Fruit fly (Drosophila melanogaster) whole organism, embryonic: Measurements from ENCODE around the gene CG31365.

Experiments
- Blimp-1 ChIP-seq: fragments of 200-800 bp; sonication (Bioruptor generic); optimal IDR thresholded peaks from 3 replicates; lab custom pipeline; 2018; ENCODE audit warnings: missing biosample characterization, missing genetic modification characterization, mild to moderate bottlenecking, moderate library complexity, missing genetic modification reagents
- CG10366 ChIP-seq: fragments of 200-800 bp; sonication (Bioruptor generic); IDR thresholded peaks from 2 replicates; pipeline ENCODE4 v1.3.6; 2022; ENCODE audit warnings: missing biosample characterization, missing genetic modification characterization
- CG10979 ChIP-seq: fragments of 200-800 bp; sonication (Bioruptor generic); optimal IDR thresholded peaks from 2 replicates; lab custom pipeline; 2018; ENCODE audit warnings: missing biosample characterization, mild to moderate bottlenecking, missing genetic modification characterization, moderate library complexity
- CG15011 ChIP-seq: fragments of 200-800 bp; sonication (Bioruptor generic); optimal IDR thresholded peaks from 3 replicates; lab custom pipeline; 2018; ENCODE audit warnings: missing biosample characterization, mild to moderate bottlenecking, missing genetic modification characterization
- CG16779 ChIP-seq: fragments of 200-800 bp; sonication (Bioruptor generic); IDR thresholded peaks from 2 replicates; pipeline ENCODE4 v1.3.6; 2022; ENCODE audit warnings: missing biosample characterization, missing genetic modification characterization
- CG17612 ChIP-seq: fragments of 200-800 bp; sonication (Bioruptor generic); IDR thresholded peaks from 2 replicates; pipeline ENCODE4 v1.3.6; 2022; ENCODE audit warnings: missing biosample characterization, missing genetic modification characterization
- CG2202 ChIP-seq: fragments of 200-800 bp; sonication (Bioruptor generic); optimal IDR thresholded peaks from 2 replicates; lab custom pipeline; 2018; ENCODE audit warnings: missing biosample characterization, mild to moderate bottlenecking, missing genetic modification characterization
- CG31441 ChIP-seq: fragments of 200-800 bp; sonication (Bioruptor generic); IDR thresholded peaks from 2 replicates; pipeline ENCODE4 v1.3.6; 2022; ENCODE audit warnings: missing biosample characterization, missing genetic modification characterization
- CG32532 ChIP-seq: fragments of 200-800 bp; sonication (Bioruptor generic); IDR thresholded peaks from 2 replicates; pipeline ENCODE4 v1.3.6; 2022; ENCODE audit warnings: missing biosample characterization, missing genetic modification characterization
- CG32772 ChIP-seq: fragments of 200-800 bp; sonication (Bioruptor generic); IDR thresholded peaks from 2 replicates; pipeline ENCODE4 v1.3.6; 2022; ENCODE audit warnings: missing biosample characterization, missing genetic modification characterization
- CG3281 ChIP-seq: fragments of 200-800 bp; sonication (Bioruptor generic); optimal IDR thresholded peaks from 3 replicates; lab custom pipeline; 2017; ENCODE audit warnings: missing biosample characterization, mild to moderate bottlenecking, missing genetic modification characterization
- CG42726 ChIP-seq: fragments of 200-800 bp; sonication (Bioruptor generic); IDR thresholded peaks from 2 replicates; pipeline ENCODE4 v1.3.6; 2022; ENCODE audit warnings: missing biosample characterization, missing genetic modification characterization; ENCODE audit not compliant: partially characterized antibody
- CG6683 ChIP-seq: fragments of 200-800 bp; sonication (Bioruptor generic); optimal IDR thresholded peaks from 2 replicates; lab custom pipeline; 2017; ENCODE audit warnings: missing biosample characterization, mild to moderate bottlenecking, missing genetic modification characterization, missing genetic modification reagents
- CG7745 ChIP-seq: fragments of 200-800 bp; sonication (Bioruptor generic); optimal IDR thresholded peaks from 2 replicates; lab custom pipeline; 2018; ENCODE audit warnings: missing biosample characterization, mild to moderate bottlenecking, missing genetic modification characterization, moderate library complexity
- CG7987 ChIP-seq: fragments of 200-800 bp; sonication (Bioruptor generic); optimal IDR thresholded peaks from 2 replicates; lab custom pipeline; 2018; ENCODE audit warnings: missing biosample characterization, mild to moderate bottlenecking, missing genetic modification characterization, moderate library complexity
- CG9437 ChIP-seq: fragments of 200-800 bp; sonication (Bioruptor generic); optimal IDR thresholded peaks from 2 replicates; lab custom pipeline; 2018; ENCODE audit warnings: missing biosample characterization, mild to moderate bottlenecking, missing genetic modification characterization
- CG9609 ChIP-seq: fragments of 200-800 bp; sonication (Bioruptor generic); optimal IDR thresholded peaks from 3 replicates; lab custom pipeline; 2016; ENCODE audit warnings: missing biosample characterization, missing genetic modification characterization
- Dek ChIP-seq: fragments of 200-800 bp; sonication (Bioruptor generic); optimal IDR thresholded peaks from 3 replicates; lab custom pipeline; 2019; ENCODE audit warnings: missing biosample characterization, mild to moderate bottlenecking, missing genetic modification characterization, moderate library complexity
- Doc3 ChIP-seq: fragments of 200-800 bp; sonication (Bioruptor generic); IDR thresholded peaks from 3 replicates; pipeline ENCODE4 v1.3.6; 2022; ENCODE audit warnings: missing biosample characterization, missing genetic modification characterization; ENCODE audit not compliant: partially characterized antibody
- Drgx ChIP-seq: fragments of 200-800 bp; sonication (Bioruptor generic); IDR thresholded peaks from 2 replicates; pipeline ENCODE4 v1.3.6; 2022; ENCODE audit warnings: missing biosample characterization, missing genetic modification characterization
- Eip74EF ChIP-seq, 2 experiments: fragments of 200-800 bp in 1 of 2; fragments of >200 bp in 1 of 2; sonication (Bioruptor generic) in 1 of 2; optimal IDR thresholded peaks; 2 replicates each; lab custom pipeline; 2017 to 2019; ENCODE audit warnings: missing biosample characterization in 2 of 2, missing genetic modification characterization in 2 of 2, mild to moderate bottlenecking in 1 of 2, moderate library complexity in 1 of 2
- Fer1 ChIP-seq: fragments of 200-800 bp; sonication (Bioruptor generic); optimal IDR thresholded peaks from 2 replicates; lab custom pipeline; 2017; ENCODE audit warnings: missing biosample characterization, mild to moderate bottlenecking, missing genetic modification characterization
- Gug ChIP-seq: fragments of 200-800 bp; sonication (Bioruptor generic); IDR thresholded peaks from 4 replicates; pipeline ENCODE4 v1.3.6; 2022; ENCODE audit warnings: missing biosample characterization, missing genetic modification characterization
- H2.0 ChIP-seq: fragments of 200-800 bp; sonication (Bioruptor generic); IDR thresholded peaks from 2 replicates; pipeline ENCODE4 v1.3.6; 2022; ENCODE audit warnings: missing biosample characterization, missing genetic modification characterization
- Lhr ChIP-seq: fragments of 200-800 bp; sonication (Bioruptor generic); optimal IDR thresholded peaks from 3 replicates; lab custom pipeline; 2017; ENCODE audit warnings: mild to moderate bottlenecking, missing biosample characterization, missing genetic modification reagents, missing genetic modification characterization
- Lim3 ChIP-seq: fragments of 200-800 bp; sonication (Bioruptor generic); IDR thresholded peaks from 2 replicates; pipeline ENCODE4 v1.3.6; 2022; ENCODE audit warnings: missing biosample characterization, missing genetic modification characterization
- Poxn ChIP-seq: fragments of 200-800 bp; sonication (Bioruptor generic); IDR thresholded peaks from 2 replicates; pipeline ENCODE4 v1.3.6; 2022; ENCODE audit warnings: missing biosample characterization, missing genetic modification characterization
- Sox102F ChIP-seq: fragments of 200-800 bp; sonication (Bioruptor generic); optimal IDR thresholded peaks from 2 replicates; lab custom pipeline; 2018; ENCODE audit warnings: missing biosample characterization, mild to moderate bottlenecking, missing genetic modification characterization, moderate library complexity
- Vsx1 ChIP-seq: fragments of 200-800 bp; sonication (Bioruptor generic); optimal IDR thresholded peaks from 2 replicates; lab custom pipeline; 2017; ENCODE audit warnings: missing biosample characterization, mild to moderate bottlenecking, missing genetic modification characterization, missing genetic modification reagents
- ab ChIP-seq: fragments of 200-800 bp; sonication (Bioruptor generic); optimal IDR thresholded peaks from 2 replicates; lab custom pipeline; 2016; ENCODE audit warnings: missing biosample characterization, missing genetic modification characterization
- ap ChIP-seq: fragments of 200-800 bp; sonication (Bioruptor generic); IDR thresholded peaks from 2 replicates; pipeline ENCODE4 v1.3.6; 2022; ENCODE audit warnings: missing biosample characterization, missing genetic modification characterization
- az2 ChIP-seq: fragments of 200-800 bp; sonication (Bioruptor generic); optimal IDR thresholded peaks from 3 replicates; lab custom pipeline; 2016; ENCODE audit warnings: missing biosample characterization, missing genetic modification characterization
- caup ChIP-seq: fragments of 200-800 bp; sonication (Bioruptor generic); optimal IDR thresholded peaks from 3 replicates; lab custom pipeline; 2017; ENCODE audit warnings: missing biosample characterization, mild to moderate bottlenecking, missing genetic modification characterization, moderate library complexity; ENCODE audit not compliant: severe bottlenecking
- croc ChIP-seq: fragments of 200-800 bp; sonication (Bioruptor generic); conservative IDR thresholded peaks from 3 replicates; pipeline ENCODE4 v1.3.6; 2022; ENCODE audit warnings: missing biosample characterization, missing genetic modification characterization
- dmrt99B ChIP-seq: fragments of 200-800 bp; sonication (Bioruptor generic); optimal IDR thresholded peaks from 2 replicates; lab custom pipeline; 2018; ENCODE audit warnings: missing biosample characterization, mild to moderate bottlenecking, missing genetic modification characterization, moderate library complexity
- kay ChIP-seq: fragments of 200-800 bp; sonication (Bioruptor generic); optimal IDR thresholded peaks from 2 replicates; lab custom pipeline; 2016; ENCODE audit warnings: missing biosample characterization, missing genetic modification characterization
- lmd ChIP-seq: fragments of 200-800 bp; sonication (Bioruptor generic); IDR thresholded peaks from 2 replicates; pipeline ENCODE4 v1.3.6; 2022; ENCODE audit warnings: missing biosample characterization, missing genetic modification characterization
- maf-S ChIP-seq: fragments of 200-800 bp; sonication (Bioruptor generic); optimal IDR thresholded peaks from 2 replicates; lab custom pipeline; 2016; ENCODE audit warnings: missing biosample characterization, missing genetic modification characterization
- mld ChIP-seq: fragments of 200-800 bp; sonication (Bioruptor generic); IDR thresholded peaks from 3 replicates; pipeline ENCODE4 v1.3.6; 2022; ENCODE audit warnings: missing biosample characterization, missing genetic modification characterization; ENCODE audit not compliant: partially characterized antibody
- onecut ChIP-seq: fragments of 200-800 bp; sonication (Bioruptor generic); IDR thresholded peaks from 2 replicates; pipeline ENCODE4 v1.3.6; 2022; ENCODE audit warnings: missing biosample characterization, missing genetic modification characterization
- org-1 ChIP-seq: fragments of 200-800 bp; sonication (Bioruptor generic); optimal IDR thresholded peaks from 2 replicates; lab custom pipeline; 2017; ENCODE audit warnings: missing biosample characterization, missing genetic modification characterization
- ranshi ChIP-seq: fragments of 200-800 bp; sonication (Bioruptor generic); IDR thresholded peaks from 2 replicates; pipeline ENCODE4 v1.3.6; 2022; ENCODE audit warnings: missing biosample characterization, missing genetic modification characterization
- sisA ChIP-seq: fragments of 200-800 bp; sonication (Bioruptor generic); IDR thresholded peaks from 2 replicates; pipeline ENCODE4 v1.3.6; 2022; ENCODE audit warnings: missing biosample characterization, missing genetic modification characterization
- trh ChIP-seq: fragments of 200-800 bp; sonication (Bioruptor generic); optimal IDR thresholded peaks from 2 replicates; lab custom pipeline; 2016; ENCODE audit warnings: missing biosample characterization, missing genetic modification characterization
- unpg ChIP-seq: fragments of 200-800 bp; sonication (Bioruptor generic); optimal IDR thresholded peaks from 3 replicates; lab custom pipeline; 2018; ENCODE audit warnings: missing biosample characterization, mild to moderate bottlenecking, missing genetic modification characterization, moderate library complexity
- wek ChIP-seq: fragments of 200-800 bp; sonication (Bioruptor generic); optimal IDR thresholded peaks from 3 replicates; lab custom pipeline; 2018; ENCODE audit warnings: missing biosample characterization, mild to moderate bottlenecking, missing genetic modification characterization, moderate library complexity
- z ChIP-seq: fragments of 200-800 bp; sonication (Bioruptor generic); IDR thresholded peaks from 3 replicates; pipeline ENCODE4 v1.3.6; 2022; ENCODE audit warnings: missing biosample characterization, missing genetic modification characterization
- zen2 ChIP-seq: fragments of 200-800 bp; sonication (Bioruptor generic); IDR thresholded peaks from 3 replicates; pipeline ENCODE4 v1.3.6; 2022; ENCODE audit warnings: missing biosample characterization, missing genetic modification characterization; ENCODE audit not compliant: partially characterized antibody

The CG31365 gene

dm6 chr3R:23112680-23113362 is 13.4 kb downstream of the CG31365 start, which contains the start of gene Cow (continued):
- peak; percentile 35 for TF ChIP-seq az2 (GFP tag; lab: Kevin White, UChicago)
- TF ChIP-seq sisA (GFP tag; lab: Robert Waterston, UW), result peak; percentile 37; the same call in 1 of the 2 replicates
- TF ChIP-seq CG10366, result peak; percentile 76
- TF ChIP-seq Eip74EF (GFP tag; optimal IDR thresholded peaks at IDR 0.05; lab: Kevin White, UChicago), result no peak
- TF ChIP-seq CG31441 (GFP tag; lab: Robert Waterston, UW), result peak; percentile 39; the same call in 1 of the 2 replicates
- TF ChIP-seq Vsx1 (GFP tag; lab: Kevin White, UChicago), result no peak
- TF ChIP-seq Dek (tag; lab: Kevin White, UChicago), result peak; percentile 59
- peak; percentile 32; the same call in 1 of the 2 replicates for TF ChIP-seq Drgx (GFP tag; lab: Robert Waterston, UW)
- no peak for TF ChIP-seq croc (GFP tag; lab: Robert Waterston, UW)
- TF ChIP-seq CG15011 (GFP tag; lab: Kevin White, UChicago), result peak; percentile 3
- peak; percentile 28 for TF ChIP-seq CG9609 (GFP tag; lab: Kevin White, UChicago)
- no peak for TF ChIP-seq CG2202 (tag; lab: Kevin White, UChicago)
- peak; percentile 30 for TF ChIP-seq CG10979 (tag; lab: Kevin White, UChicago)
- peak; percentile 36 for TF ChIP-seq kay (GFP tag; lab: Kevin White, UChicago)
- TF ChIP-seq onecut (GFP tag; lab: Robert Waterston, UW), result peak; percentile 95
- peak; percentile 54; the same call in 1 of the 2 replicates for TF ChIP-seq CG32772 (GFP tag; lab: Robert Waterston, UW)
- peak; percentile 7 for TF ChIP-seq CG9437 (GFP tag; lab: Kevin White, UChicago)
- TF ChIP-seq mld (GFP tag; lab: Robert Waterston, UW), result no peak
- TF ChIP-seq caup (GFP tag; lab: Kevin White, UChicago), result peak; percentile 78
- TF ChIP-seq dmrt99B (tag; lab: Kevin White, UChicago), result peak; percentile 69
- TF ChIP-seq org-1 (GFP tag; lab: Kevin White, UChicago), result peak; percentile 56
- TF ChIP-seq CG16779 (GFP tag; lab: Robert Waterston, UW), result no peak
- TF ChIP-seq CG7987 (GFP tag; lab: Kevin White, UChicago), result no peak
- TF ChIP-seq CG3281 (GFP tag; lab: Kevin White, UChicago), result peak; percentile 74
- no peak for TF ChIP-seq zen2 (GFP tag; lab: Robert Waterston, UW)
- peak; percentile 30; the same call in 1 of the 4 replicates for TF ChIP-seq Gug (GFP tag; lab: Robert Waterston, UW)
- peak; percentile 35; the same call in 1 of the 2 replicates for TF ChIP-seq H2.0 (GFP tag; lab: Robert Waterston, UW)
- peak; percentile 51; the same call in 1 of the 2 replicates for TF ChIP-seq ranshi (GFP tag; lab: Robert Waterston, UW)
- no peak for TF ChIP-seq Poxn (GFP tag; lab: Robert Waterston, UW)
- TF ChIP-seq Sox102F (GFP tag; lab: Kevin White, UChicago), result peak; percentile 67
- TF ChIP-seq maf-S (GFP tag; lab: Kevin White, UChicago), result no peak
- TF ChIP-seq CG17612, result 0 out of 2 replicates have a peak, but pooled peaks have one; percentile 16
- TF ChIP-seq CG32532 (GFP tag; lab: Robert Waterston, UW), result peak; percentile 78
- TF ChIP-seq z, result no peak
- no peak for TF ChIP-seq Blimp-1 (GFP tag; lab: Kevin White, UChicago)
- no peak for TF ChIP-seq wek (GFP tag; lab: Kevin White, UChicago)
- no peak for TF ChIP-seq Lim3 (GFP tag; lab: Robert Waterston, UW)
- peak; percentile 86 for TF ChIP-seq Fer1 (GFP tag; lab: Kevin White, UChicago)
- TF ChIP-seq Lhr (GFP tag; lab: Kevin White, UChicago), result no peak
- no peak for TF ChIP-seq CG7745
- no peak for TF ChIP-seq Doc3 (GFP tag; lab: Robert Waterston, UW)
- peak; percentile 80 for TF ChIP-seq CG6683 (GFP tag; lab: Kevin White, UChicago)
- TF ChIP-seq ap (GFP tag; lab: Robert Waterston, UW), result peak; percentile 28; the same call in 1 of the 2 replicates
- TF ChIP-seq unpg, result peak; percentile 50
- no peak for TF ChIP-seq CG42726 (GFP tag; lab: Robert Waterston, UW)
- TF ChIP-seq ab, result no peak
- peak; percentile 13 for TF ChIP-seq trh (GFP tag; lab: Kevin White, UChicago)
- peak; percentile 66 for TF ChIP-seq lmd (GFP tag; lab: Robert Waterston, UW)
